Fruit fly (Drosophila melanogaster) whole organism, embryonic: Measurements from ENCODE around the gene CG44040.

Experiments
- Abd-B ChIP-seq: fragments of 200-800 bp; sonication (Bioruptor generic); optimal IDR thresholded peaks from 2 replicates; lab custom pipeline; 2018; ENCODE audit warnings: missing biosample characterization, mild to moderate bottlenecking, missing genetic modification characterization, moderate library complexity
- CG10267 ChIP-seq: fragments of 200-800 bp; sonication (Bioruptor generic); optimal IDR thresholded peaks from 2 replicates; lab custom pipeline; 2018; ENCODE audit warnings: missing biosample characterization, mild to moderate bottlenecking, missing genetic modification characterization, moderate library complexity
- CG11398 ChIP-seq: fragments of 200-800 bp; sonication (Bioruptor generic); optimal IDR thresholded peaks from 2 replicates; lab custom pipeline; 2016; ENCODE audit warnings: missing biosample characterization, missing genetic modification characterization
- CG12071 ChIP-seq: fragments of 200-800 bp; sonication (Bioruptor generic); optimal IDR thresholded peaks from 3 replicates; lab custom pipeline; 2018; ENCODE audit warnings: missing biosample characterization, mild to moderate bottlenecking, missing genetic modification characterization
- CG12104 ChIP-seq: fragments of 200-800 bp; sonication (Bioruptor generic); optimal IDR thresholded peaks from 3 replicates; lab custom pipeline; 2016; ENCODE audit warnings: missing biosample characterization, missing genetic modification characterization
- CG12299 ChIP-seq: fragments of 200-800 bp; sonication (Bioruptor generic); optimal IDR thresholded peaks from 2 replicates; lab custom pipeline; 2018; ENCODE audit warnings: missing biosample characterization, mild to moderate bottlenecking, missing genetic modification characterization
- CG15479 ChIP-seq: fragments of 200-800 bp; sonication (Bioruptor generic); optimal IDR thresholded peaks from 3 replicates; lab custom pipeline; 2019; ENCODE audit warnings: missing biosample characterization, mild to moderate bottlenecking, missing genetic modification characterization, moderate library complexity
- CG17829 ChIP-seq: fragments of 200-800 bp; optimal IDR thresholded peaks from 2 replicates; lab custom pipeline; 2019; ENCODE audit warnings: missing biosample characterization, mild to moderate bottlenecking, missing genetic modification characterization, moderate library complexity
- CG2678 ChIP-seq: fragments of 200-800 bp; sonication (Bioruptor generic); optimal IDR thresholded peaks from 3 replicates; lab custom pipeline; 2019; ENCODE audit warnings: missing biosample characterization, mild to moderate bottlenecking, missing genetic modification characterization, moderate library complexity
- CG31224 ChIP-seq: fragments of 200-800 bp; sonication (Bioruptor generic); IDR thresholded peaks from 2 replicates; pipeline ENCODE4 v1.3.6; 2022; ENCODE audit warnings: missing biosample characterization, missing genetic modification characterization
- CG3281 ChIP-seq: fragments of 200-800 bp; sonication (Bioruptor generic); optimal IDR thresholded peaks from 3 replicates; lab custom pipeline; 2017; ENCODE audit warnings: missing biosample characterization, mild to moderate bottlenecking, missing genetic modification characterization
- CG33213 ChIP-seq: fragments of 200-800 bp; sonication (Bioruptor generic); optimal IDR thresholded peaks from 3 replicates; lab custom pipeline; 2016; ENCODE audit warnings: missing biosample characterization, missing genetic modification characterization
- CG3995 ChIP-seq: fragments of 200-800 bp; sonication (Bioruptor generic); optimal IDR thresholded peaks from 3 replicates; lab custom pipeline; 2016; ENCODE audit warnings: missing biosample characterization, missing genetic modification characterization
- CG4328 ChIP-seq: fragments of 200-800 bp; sonication (Bioruptor generic); optimal IDR thresholded peaks from 3 replicates; lab custom pipeline; 2017; ENCODE audit warnings: missing biosample characterization, missing genetic modification reagents, missing genetic modification characterization
- CG4404 ChIP-seq: fragments of 200-800 bp; sonication (Bioruptor generic); IDR thresholded peaks from 2 replicates; pipeline ENCODE4 v1.3.6; 2022; ENCODE audit warnings: missing biosample characterization, missing genetic modification characterization
- CG7963 ChIP-seq: fragments of 200-800 bp; sonication (Bioruptor generic); IDR thresholded peaks from 3 replicates; pipeline ENCODE4 v1.3.6; 2022; ENCODE audit warnings: missing biosample characterization, missing genetic modification characterization; ENCODE audit not compliant: partially characterized antibody
- CG8281 ChIP-seq: fragments of 200-800 bp; sonication (Bioruptor generic); optimal IDR thresholded peaks from 2 replicates; lab custom pipeline; 2018; ENCODE audit warnings: missing biosample characterization, mild to moderate bottlenecking, missing genetic modification characterization, moderate library complexity
- CG8290 ChIP-seq, 3 experiments: fragments of 200-800 bp; sonication (Bioruptor generic); optimal IDR thresholded peaks; 2 replicates each; lab custom pipeline; 2016 to 2019; ENCODE audit warnings: missing biosample characterization in 3 of 3, missing genetic modification characterization in 3 of 3, mild to moderate bottlenecking in 2 of 3, moderate library complexity in 1 of 3
- CoRest ChIP-seq: fragments of 200-800 bp; sonication (Bioruptor generic); optimal IDR thresholded peaks from 3 replicates; lab custom pipeline; 2018; ENCODE audit warnings: missing biosample characterization, mild to moderate bottlenecking, missing genetic modification characterization, moderate library complexity
- D19B ChIP-seq: fragments of 200-800 bp; sonication (Bioruptor generic); optimal IDR thresholded peaks from 2 replicates; lab custom pipeline; 2017; ENCODE audit warnings: missing biosample characterization, mild to moderate bottlenecking, missing genetic modification characterization
- E2f2 ChIP-seq: fragments of 200-800 bp; sonication (Bioruptor generic); IDR thresholded peaks from 2 replicates; pipeline ENCODE4 v1.3.6; 2022; ENCODE audit warnings: missing biosample characterization, missing genetic modification characterization
- Hand ChIP-seq: fragments of 200-800 bp; sonication (Bioruptor generic); optimal IDR thresholded peaks from 2 replicates; lab custom pipeline; 2017; ENCODE audit warnings: mild to moderate bottlenecking, missing biosample characterization, missing genetic modification reagents, missing genetic modification characterization
- Hr78 ChIP-seq, 2 experiments: fragments of 200-800 bp in 1 of 2; fragments of >200 bp in 1 of 2; sonication (Bioruptor generic) in 1 of 2; optimal IDR thresholded peaks; 2 replicates each; lab custom pipeline; 2017 to 2019; ENCODE audit warnings: missing biosample characterization in 2 of 2, missing genetic modification characterization in 2 of 2, mild to moderate bottlenecking in 1 of 2, moderate library complexity in 1 of 2
- Max ChIP-seq: fragments of 200-800 bp; sonication (Bioruptor generic); optimal IDR thresholded peaks from 2 replicates; lab custom pipeline; 2016; ENCODE audit warnings: missing biosample characterization, mild to moderate bottlenecking, missing genetic modification characterization
- NK7.1 ChIP-seq: fragments of 200-800 bp; sonication (Bioruptor generic); optimal IDR thresholded peaks from 3 replicates; lab custom pipeline; 2016; ENCODE audit warnings: missing biosample characterization, missing genetic modification characterization
- Poxn ChIP-seq: fragments of 200-800 bp; sonication (Bioruptor generic); IDR thresholded peaks from 2 replicates; pipeline ENCODE4 v1.3.6; 2022; ENCODE audit warnings: missing biosample characterization, missing genetic modification characterization
- Sin3A ChIP-seq: fragments of >200 bp; optimal IDR thresholded peaks from 2 replicates; lab custom pipeline; 2018
- Six4 ChIP-seq: fragments of 200-800 bp; sonication (Bioruptor generic); optimal IDR thresholded peaks from 2 replicates; lab custom pipeline; 2016; ENCODE audit warnings: missing biosample characterization, missing genetic modification characterization
- Sry-δ ChIP-seq: fragments of 200-800 bp; sonication (Bioruptor generic); optimal IDR thresholded peaks from 2 replicates; lab custom pipeline; 2016; ENCODE audit warnings: missing biosample characterization, missing genetic modification characterization
- Vsx1 ChIP-seq: fragments of 200-800 bp; sonication (Bioruptor generic); optimal IDR thresholded peaks from 2 replicates; lab custom pipeline; 2017; ENCODE audit warnings: missing biosample characterization, mild to moderate bottlenecking, missing genetic modification characterization, missing genetic modification reagents
- YL-1 ChIP-seq: fragments of 200-800 bp; sonication (Bioruptor generic); optimal IDR thresholded peaks from 3 replicates; lab custom pipeline; 2017; ENCODE audit warnings: missing biosample characterization, mild to moderate bottlenecking, missing genetic modification characterization
- cato ChIP-seq: fragments of 200-800 bp; sonication (Bioruptor generic); optimal IDR thresholded peaks from 2 replicates; lab custom pipeline; 2016; ENCODE audit warnings: missing biosample characterization, missing genetic modification characterization, borderline replicate concordance
- crc ChIP-seq: fragments of 200-800 bp; sonication (Bioruptor generic); optimal IDR thresholded peaks from 2 replicates; lab custom pipeline; 2016; ENCODE audit warnings: missing biosample characterization, missing genetic modification characterization
- croc ChIP-seq: fragments of 200-800 bp; sonication (Bioruptor generic); conservative IDR thresholded peaks from 3 replicates; pipeline ENCODE4 v1.3.6; 2022; ENCODE audit warnings: missing biosample characterization, missing genetic modification characterization
- fd96Cb ChIP-seq: fragments of 200-800 bp; sonication (Bioruptor generic); optimal IDR thresholded peaks from 2 replicates; lab custom pipeline; 2018; ENCODE audit warnings: missing biosample characterization, mild to moderate bottlenecking, missing genetic modification characterization, moderate library complexity
- gt ChIP-seq: fragments of 200-800 bp; sonication (Bioruptor generic); IDR thresholded peaks from 2 replicates; pipeline ENCODE4 v1.3.6; 2022; ENCODE audit warnings: missing biosample characterization, missing genetic modification characterization
- ham ChIP-seq: fragments of 200-800 bp; sonication (Bioruptor generic); IDR thresholded peaks from 2 replicates; pipeline ENCODE4 v1.3.6; 2022; ENCODE audit warnings: missing biosample characterization, missing genetic modification characterization
- hbn ChIP-seq: fragments of 200-800 bp; sonication (Bioruptor generic); IDR thresholded peaks from 2 replicates; pipeline ENCODE4 v1.3.6; 2022; ENCODE audit warnings: missing biosample characterization, missing genetic modification characterization; ENCODE audit not compliant: partially characterized antibody
- her ChIP-seq: fragments of 200-800 bp; sonication (Bioruptor generic); optimal IDR thresholded peaks from 2 replicates; lab custom pipeline; 2016; ENCODE audit warnings: missing biosample characterization, missing genetic modification characterization
- hkb ChIP-seq, 2 experiments: fragments of 200-800 bp in 1 of 2; fragments of >200 bp in 1 of 2; sonication (Bioruptor generic) in 1 of 2; IDR thresholded peaks in 1 of 2; optimal IDR thresholded peaks in 1 of 2; 2 replicates each; pipeline versions ENCODE4 v1.3.6 to Lab custom; 2017 to 2022; ENCODE audit warnings: missing biosample characterization in 1 of 2, missing genetic modification characterization in 1 of 2
- nerfin-1 ChIP-seq: fragments of 200-800 bp; sonication (Bioruptor generic); optimal IDR thresholded peaks from 3 replicates; lab custom pipeline; 2019; ENCODE audit warnings: missing biosample characterization, mild to moderate bottlenecking, missing genetic modification characterization, moderate library complexity
- onecut ChIP-seq: fragments of 200-800 bp; sonication (Bioruptor generic); IDR thresholded peaks from 2 replicates; pipeline ENCODE4 v1.3.6; 2022; ENCODE audit warnings: missing biosample characterization, missing genetic modification characterization
- org-1 ChIP-seq: fragments of 200-800 bp; sonication (Bioruptor generic); optimal IDR thresholded peaks from 2 replicates; lab custom pipeline; 2017; ENCODE audit warnings: missing biosample characterization, missing genetic modification characterization
- scrt ChIP-seq: fragments of 200-800 bp; sonication (Bioruptor generic); optimal IDR thresholded peaks from 2 replicates; lab custom pipeline; 2018; ENCODE audit warnings: missing biosample characterization, mild to moderate bottlenecking, missing genetic modification characterization, moderate library complexity
- sd ChIP-seq: fragments of 200-800 bp; sonication (Bioruptor generic); optimal IDR thresholded peaks from 3 replicates; lab custom pipeline; 2018; ENCODE audit warnings: missing biosample characterization, mild to moderate bottlenecking, missing genetic modification characterization, moderate library complexity
- stwl ChIP-seq: fragments of 200-800 bp; sonication (Bioruptor generic); optimal IDR thresholded peaks from 3 replicates; lab custom pipeline; 2018; ENCODE audit warnings: missing biosample characterization, mild to moderate bottlenecking, missing genetic modification characterization, moderate library complexity
- tgo ChIP-seq: fragments of 200-800 bp; sonication (Bioruptor generic); IDR thresholded peaks from 3 replicates; pipeline ENCODE4 v1.3.6; 2022; ENCODE audit warnings: missing biosample characterization, missing genetic modification characterization
- wdn ChIP-seq: fragments of 200-800 bp; sonication (Bioruptor generic); IDR thresholded peaks from 2 replicates; pipeline ENCODE4 v1.3.6; 2022; ENCODE audit warnings: missing biosample characterization, missing genetic modification characterization
- wek ChIP-seq: fragments of 200-800 bp; sonication (Bioruptor generic); optimal IDR thresholded peaks from 3 replicates; lab custom pipeline; 2018; ENCODE audit warnings: missing biosample characterization, mild to moderate bottlenecking, missing genetic modification characterization, moderate library complexity
- yki ChIP-seq: fragments of >200 bp; optimal IDR thresholded peaks from 3 replicates; lab custom pipeline; 2018

Gene CG44040

dm6 chr3R:15342432-15342925, 22.3 kb downstream of the CG44040 start (continued):
- TF ChIP-seq YL-1 (GFP tag; lab: Kevin White, UChicago) (no peak), CG7963 (GFP tag; lab: Robert Waterston, UW) (no peak), CG4328 (GFP tag; lab: Kevin White, UChicago) (no peak), CG33213 (GFP tag; lab: Kevin White, UChicago) (no peak), org-1 (GFP tag; lab: Kevin White, UChicago) (no peak), CG8290 (GFP tag; optimal IDR thresholded peaks at IDR 0.05; lab: Kevin White, UChicago) (no peak), CG8290 (tag; optimal IDR thresholded peaks at IDR 0.05; lab: Kevin White, UChicago) (no peak), stwl (no peak), ham (GFP tag; lab: Robert Waterston, UW) (no peak), Max (GFP tag; lab: Kevin White, UChicago) (no peak), Hr78 (GFP tag; optimal IDR thresholded peaks at IDR 0.05; lab: Kevin White, UChicago) (no peak), tgo (GFP tag; lab: Robert Waterston, UW) (peak; percentile 25; the same call in 2 of the 3 replicates), fd96Cb (tag; lab: Kevin White, UChicago) (no peak), CG12104 (no peak), CG31224 (peak; percentile 16; the same call in 1 of the 2 replicates), yki (no peak), sd (no peak), hbn (GFP tag; lab: Robert Waterston, UW) (no peak), CG10267 (tag; lab: Kevin White, UChicago) (no peak), CG11398 (GFP tag; lab: Kevin White, UChicago) (no peak), Sin3A (no peak), crc (GFP tag; lab: Kevin White, UChicago) (no peak), CG4404 (no peak), cato (GFP tag; lab: Kevin White, UChicago) (no peak), gt (no peak), NK7.1 (GFP tag; lab: Kevin White, UChicago) (no peak), Poxn (GFP tag; lab: Robert Waterston, UW) (no peak), onecut (GFP tag; lab: Robert Waterston, UW) (no peak), CG17829 (tag; lab: Kevin White, UChicago) (no peak), CG3995 (GFP tag; lab: Kevin White, UChicago) (no peak), CoRest (tag; lab: Kevin White, UChicago) (no peak), CG12299 (tag; lab: Kevin White, UChicago) (no peak), E2f2 (peak; percentile 30; the same call in 1 of the 2 replicates), Abd-B (GFP tag; lab: Kevin White, UChicago) (no peak), D19B (GFP tag; lab: Kevin White, UChicago) (no peak), CG12071 (GFP tag; lab: Kevin White, UChicago) (no peak), Sry-δ (GFP tag; lab: Kevin White, UChicago) (no peak), her (GFP tag; lab: Kevin White, UChicago) (no peak), CG2678 (no peak), Six4 (GFP tag; lab: Kevin White, UChicago) (no peak), scrt (no peak), CG3281 (GFP tag; lab: Kevin White, UChicago) (no peak), hkb (optimal IDR thresholded peaks at IDR 0.05; lab: Kevin White, UChicago) (no peak), hkb (GFP tag; IDR thresholded peaks at IDR 0.05; lab: Robert Waterston, UW) (0 out of 2 replicates have a peak, but pooled peaks have one; percentile 23), wek (GFP tag; lab: Kevin White, UChicago) (no peak), Vsx1 (GFP tag; lab: Kevin White, UChicago) (no peak), CG15479 (GFP tag; lab: Kevin White, UChicago) (no peak), wdn (GFP tag; lab: Robert Waterston, UW) (no peak), croc (GFP tag; lab: Robert Waterston, UW) (no peak), nerfin-1 (no peak), Hand (GFP tag; lab: Kevin White, UChicago) (no peak), CG8281 (tag; lab: Kevin White, UChicago) (no peak)
